Worm (Caenorhabditis elegans) whole organism, L3 larva: Measurements from ENCODE around the gene ctsa-4.2.

Source experiments
- R02D3.7 ChIP-seq: fragments of 150-350 bp; optimal IDR thresholded peaks from 2 replicates; lab custom pipeline; 2014; ENCODE audit warnings: missing biosample characterization, missing genetic modification characterization
- ZK546.5 ChIP-seq: sonication (generic microtip); optimal IDR thresholded peaks from 2 replicates; lab custom pipeline; 2017; ENCODE audit warnings: missing biosample characterization, missing genetic modification characterization
- ama-1 ChIP-seq: fragments of 150-350 bp; optimal IDR thresholded peaks from 2 replicates; lab custom pipeline; 2018
- ceh-16 ChIP-seq: sonication (generic microtip); optimal IDR thresholded peaks from 2 replicates; lab custom pipeline; 2017; ENCODE audit warnings: missing biosample characterization, missing genetic modification characterization
- ceh-82 ChIP-seq: fragments of 150-350 bp; optimal IDR thresholded peaks from 2 replicates; lab custom pipeline; 2014; ENCODE audit warnings: missing biosample characterization, missing genetic modification characterization
- ceh-9 ChIP-seq: sonication (generic microtip); optimal IDR thresholded peaks from 2 replicates; lab custom pipeline; 2018; ENCODE audit warnings: missing biosample characterization, missing genetic modification characterization
- daf-12 ChIP-seq: fragments of 150-350 bp; optimal IDR thresholded peaks from 2 replicates; lab custom pipeline; 2014; ENCODE audit warnings: missing biosample characterization, missing genetic modification reagents, missing genetic modification characterization
- egl-27 ChIP-seq: sonication (generic microtip); optimal IDR thresholded peaks from 4 replicates; lab custom pipeline; 2017; ENCODE audit warnings: missing biosample characterization, missing genetic modification reagents, missing genetic modification characterization
- egl-5 ChIP-seq: fragments of 150-350 bp; optimal IDR thresholded peaks from 2 replicates; lab custom pipeline; 2017; ENCODE audit warnings: missing biosample characterization, missing genetic modification reagents, missing genetic modification characterization, inconsistent platforms
- elt-1 ChIP-seq: fragments of 150-350 bp; optimal IDR thresholded peaks from 2 replicates; lab custom pipeline; 2014; ENCODE audit warnings: missing biosample characterization, missing genetic modification characterization
- elt-2 ChIP-seq: sonication (generic microtip); optimal IDR thresholded peaks from 2 replicates; lab custom pipeline; 2016; ENCODE audit warnings: missing genetic modification reagents, mild to moderate bottlenecking, missing genetic modification characterization, missing compliant biosample characterization
- fkh-10 ChIP-seq: sonication (generic microtip); optimal IDR thresholded peaks from 2 replicates; lab custom pipeline; 2017; ENCODE audit warnings: missing biosample characterization, missing genetic modification reagents, missing genetic modification characterization
- fkh-2 ChIP-seq: fragments of 150-350 bp; optimal IDR thresholded peaks from 2 replicates; lab custom pipeline; 2014; ENCODE audit warnings: missing biosample characterization, missing genetic modification reagents, missing genetic modification characterization
- fos-1 ChIP-seq: fragments of 150-350 bp; optimal IDR thresholded peaks from 2 replicates; lab custom pipeline; 2014; ENCODE audit warnings: missing biosample characterization, missing genetic modification characterization
- jun-1 ChIP-seq: fragments of 150-350 bp; optimal IDR thresholded peaks from 2 replicates; lab custom pipeline; 2014; ENCODE audit warnings: missing biosample characterization, missing genetic modification reagents, missing genetic modification characterization
- lin-15B ChIP-seq: fragments of 150-350 bp; optimal IDR thresholded peaks from 2 replicates; lab custom pipeline; 2014; ENCODE audit warnings: missing biosample characterization, missing genetic modification characterization
- lsy-12 ChIP-seq: sonication (generic microtip); optimal IDR thresholded peaks from 2 replicates; lab custom pipeline; 2016; ENCODE audit warnings: mild to moderate bottlenecking, missing genetic modification characterization, missing compliant biosample characterization
- mdl-1 ChIP-seq: fragments of 150-350 bp; optimal IDR thresholded peaks from 2 replicates; lab custom pipeline; 2014; ENCODE audit warnings: missing biosample characterization, missing genetic modification characterization
- nfya-1 ChIP-seq: sonication (generic microtip); optimal IDR thresholded peaks from 2 replicates; lab custom pipeline; 2017; ENCODE audit warnings: missing genetic modification characterization, mild to moderate bottlenecking, missing compliant biosample characterization, antibody characterized with exemption, moderate library complexity; ENCODE audit not compliant: insufficient read depth
- nhr-11 ChIP-seq: fragments of 150-350 bp; optimal IDR thresholded peaks from 2 replicates; lab custom pipeline; 2014; ENCODE audit warnings: missing biosample characterization, missing genetic modification characterization
- nhr-12 ChIP-seq: fragments of 150-350 bp; optimal IDR thresholded peaks from 2 replicates; lab custom pipeline; 2014; ENCODE audit warnings: missing biosample characterization, missing genetic modification characterization
- nhr-25 ChIP-seq: sonication (generic microtip); optimal IDR thresholded peaks from 2 replicates; lab custom pipeline; 2017; ENCODE audit warnings: missing biosample characterization, missing genetic modification characterization
- nhr-28 ChIP-seq: fragments of 150-350 bp; optimal IDR thresholded peaks from 2 replicates; lab custom pipeline; 2014; ENCODE audit warnings: missing biosample characterization, missing genetic modification characterization
- nhr-43 ChIP-seq: sonication (generic microtip); optimal IDR thresholded peaks from 2 replicates; lab custom pipeline; 2016; ENCODE audit warnings: mild to moderate bottlenecking, missing genetic modification characterization, missing compliant biosample characterization; ENCODE audit not compliant: poor library complexity, severe bottlenecking
- nhr-67 ChIP-seq: fragments of 150-350 bp; optimal IDR thresholded peaks from 2 replicates; lab custom pipeline; 2014; ENCODE audit warnings: missing biosample characterization, missing genetic modification characterization
- nhr-76 ChIP-seq: fragments of 150-350 bp; sonication (generic microtip); optimal IDR thresholded peaks from 5 replicates; lab custom pipeline; 2014; ENCODE audit warnings: missing biosample characterization, missing genetic modification characterization
- nhr-77 ChIP-seq: fragments of 150-350 bp; optimal IDR thresholded peaks from 2 replicates; lab custom pipeline; 2014; ENCODE audit warnings: missing biosample characterization, missing genetic modification characterization
- pha-4 ChIP-seq: fragments of 150-350 bp; optimal IDR thresholded peaks from 2 replicates; lab custom pipeline; 2014; ENCODE audit warnings: missing biosample characterization, missing genetic modification reagents, missing genetic modification characterization
- pqm-1 ChIP-seq: fragments of 150-350 bp; optimal IDR thresholded peaks from 2 replicates; lab custom pipeline; 2017; ENCODE audit warnings: missing biosample characterization, missing genetic modification characterization, inconsistent platforms
- unc-39 ChIP-seq: sonication (generic microtip); optimal IDR thresholded peaks from 4 replicates; lab custom pipeline; 2017; ENCODE audit warnings: missing biosample characterization, missing genetic modification characterization
- zag-1 ChIP-seq: fragments of 150-350 bp; optimal IDR thresholded peaks from 2 replicates; lab custom pipeline; 2014; ENCODE audit warnings: missing biosample characterization, missing genetic modification characterization
- ztf-11 ChIP-seq: fragments of 150-350 bp; optimal IDR thresholded peaks from 2 replicates; lab custom pipeline; 2014; ENCODE audit warnings: missing biosample characterization, missing genetic modification characterization
- ztf-4 ChIP-seq: fragments of 150-350 bp; optimal IDR thresholded peaks from 2 replicates; lab custom pipeline; 2014; ENCODE audit warnings: missing biosample characterization, missing genetic modification characterization

The ctsa-4.2 gene

DNA sequence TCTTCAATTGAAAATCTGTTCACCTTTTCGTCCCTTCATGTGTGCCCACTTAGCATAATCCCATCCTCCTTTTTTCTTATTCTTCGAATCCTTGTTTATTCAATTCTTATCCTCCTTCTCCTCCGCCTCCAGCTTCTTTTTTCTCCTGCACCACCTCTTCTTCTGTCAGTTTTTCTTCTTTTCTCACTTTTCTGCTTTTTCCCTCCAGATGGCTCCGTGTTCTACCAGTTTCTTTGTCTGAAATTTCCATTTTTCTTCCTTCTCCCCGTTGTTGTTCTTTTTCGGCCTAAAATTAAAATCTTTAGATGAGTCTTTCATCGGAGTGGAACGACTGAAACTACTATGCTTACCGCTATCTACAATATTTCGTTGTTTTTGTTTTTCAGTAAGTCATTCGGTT, 30.7 kb upstream of the ctsa-4.2 start, which contains the start of gene acr-21:
Gene acr-21, plus strand, starts transcription at position 301 of the 400 bp plus-strand sequence.
- TF ChIP-seq elt-2: no peak
- TF ChIP-seq fkh-10: peak; percentile 15

DNA sequence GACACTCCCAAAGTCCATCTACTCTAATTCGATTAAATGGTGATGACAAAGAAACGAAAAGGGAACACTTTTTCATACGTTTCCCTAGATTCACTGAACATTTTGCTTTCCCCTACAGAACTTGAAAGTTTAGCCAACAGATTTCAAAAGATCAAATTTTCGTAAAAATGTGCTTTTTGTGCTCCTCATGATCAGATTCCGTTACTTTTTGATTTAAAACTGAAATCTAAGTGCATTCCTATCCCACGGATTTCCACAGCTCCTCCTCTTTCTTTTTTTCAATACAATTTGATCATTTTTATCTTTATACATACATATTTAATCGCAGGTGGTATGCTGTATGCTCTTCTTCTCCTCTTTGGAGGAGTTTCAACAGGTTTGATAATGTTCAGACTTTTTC, 24.8 kb upstream of the ctsa-4.2 start, which contains the start of gene ddo-3:
Gene ddo-3, plus strand, starts transcription at position 301 of the 400 bp plus-strand sequence.
- TF ChIP-seq nfya-1 (tag; lab: Kevin White, UChicago) (no peak), jun-1 (tag; lab: Kevin White, UChicago) (no peak), nhr-43 (tag; lab: Kevin White, UChicago) (no peak), nhr-11 (no peak), ama-1 (no peak), fos-1 (tag; lab: Kevin White, UChicago) (no peak), pqm-1 (tag; lab: Kevin White, UChicago) (no peak), ztf-4 (tag; lab: Kevin White, UChicago) (no peak), nhr-67 (tag; lab: Kevin White, UChicago) (no peak), lin-15B (tag; lab: Kevin White, UChicago) (no peak)

- no peak for TF ChIP-seq nhr-12 (tag; lab: Kevin White, UChicago)
- TF ChIP-seq pha-4 (tag; lab: Kevin White, UChicago): no peak
- TF ChIP-seq egl-27 (tag; lab: Kevin White, UChicago): no peak
- TF ChIP-seq lin-15B (tag; lab: Kevin White, UChicago): no peak
- no peak for TF ChIP-seq ceh-9 (tag; lab: Kevin White, UChicago)
- no peak for TF ChIP-seq zag-1 (tag; lab: Kevin White, UChicago)
- TF ChIP-seq nhr-76: no peak
- TF ChIP-seq nhr-77: no peak
- no peak for TF ChIP-seq ama-1
- no peak for TF ChIP-seq nhr-11
Measured at ce11 chrIII:6589499-6589898, 22.8 kb upstream of the ctsa-4.2 start.

ce11 chrIII:6592075-6592474, 20.3 kb upstream of the ctsa-4.2 start, which contains the start of gene F20H11.1:
TSS of gene F20H11.1 (minus strand) at chrIII:6592175.
- no peak for TF ChIP-seq nhr-28
- no peak for TF ChIP-seq ceh-9 (tag; lab: Kevin White, UChicago)
- no peak for TF ChIP-seq mdl-1 (tag; lab: Kevin White, UChicago)
- no peak for TF ChIP-seq nhr-43 (tag; lab: Kevin White, UChicago)

- TF ChIP-seq lsy-12 (tag; lab: Kevin White, UChicago) (no peak), ztf-4 (tag; lab: Kevin White, UChicago) (no peak), ceh-16 (tag; lab: Kevin White, UChicago) (no peak), ztf-11 (no peak), unc-39 (no peak), pha-4 (tag; lab: Kevin White, UChicago) (no peak), nhr-11 (no peak), egl-27 (tag; lab: Kevin White, UChicago) (no peak), nhr-28 (no peak), ceh-82 (tag; lab: Kevin White, UChicago) (no peak), nhr-67 (tag; lab: Kevin White, UChicago) (no peak), ZK546.5 (tag; lab: Kevin White, UChicago) (no peak), fkh-10 (no peak), mdl-1 (tag; lab: Kevin White, UChicago) (no peak), daf-12 (tag; lab: Kevin White, UChicago) (no peak), fkh-2 (no peak), R02D3.7 (tag; lab: Kevin White, UChicago) (no peak), elt-1 (tag; lab: Kevin White, UChicago) (no peak), egl-5 (no peak)
Measured at ce11 chrIII:6594069-6594468, 18.3 kb upstream of the ctsa-4.2 start.

- TF ChIP-seq nhr-25 (tag; lab: Kevin White, UChicago) (peak; percentile 33), nhr-67 (tag; lab: Kevin White, UChicago) (no peak)
Measured at ce11 chrIII:6601073-6601472, 11.3 kb upstream of the ctsa-4.2 start, which contains the start of gene let-765. TSS of gene let-765 (minus strand) at chrIII:6601173.
